Worm (Caenorhabditis elegans): ENCODE results near the gene F41B5.1.

DNA sequence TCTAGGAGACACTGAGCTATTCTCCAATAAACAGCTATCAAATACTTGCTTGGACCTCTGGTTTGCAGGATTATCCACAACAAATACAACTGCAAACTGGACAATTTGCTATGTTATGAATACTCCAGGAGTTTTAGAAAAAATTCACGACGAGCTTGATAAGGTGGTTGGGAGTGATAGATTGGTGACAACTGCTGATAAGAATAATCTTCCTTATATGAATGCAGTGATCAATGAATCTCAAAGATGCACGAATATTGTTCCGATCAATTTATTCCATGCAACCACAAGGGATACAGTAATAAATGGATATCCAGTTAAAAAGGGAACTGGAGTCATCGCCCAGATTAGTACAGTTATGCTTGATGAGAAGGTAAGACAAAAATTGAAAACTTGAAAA lies 3.6 kb upstream of the F41B5.1 start:
- no peak for TF ChIP-seq unc-55 (GFP tag; optimal IDR thresholded peaks at IDR 0.05)
- no peak for TF ChIP-seq unc-3 (GFP tag; conservative IDR thresholded peaks at IDR 0.05)
- TF ChIP-seq unc-3 (tag; optimal IDR thresholded peaks at IDR 0.05): no peak
- no peak for TF ChIP-seq ets-4 (tag; optimal IDR thresholded peaks at IDR 0.05)
- no peak for TF ChIP-seq fkh-6 (tag; optimal IDR thresholded peaks at IDR 0.05)
